Fruit fly (Drosophila melanogaster) whole organism: ENCODE data around the gene Cyp4ac2.

Source experiments
- pan ChIP-seq: fragments of >200 bp; optimal IDR thresholded peaks from 2 replicates; lab custom pipeline; 2017
- psq ChIP-seq: fragments of >200 bp; optimal IDR thresholded peaks from 2 replicates; lab custom pipeline; 2017
- usp ChIP-seq: fragments of >200 bp; optimal IDR thresholded peaks from 2 replicates; lab custom pipeline; 2017; ENCODE audit warnings: missing biosample characterization, missing genetic modification characterization, mixed read lengths

DNA sequence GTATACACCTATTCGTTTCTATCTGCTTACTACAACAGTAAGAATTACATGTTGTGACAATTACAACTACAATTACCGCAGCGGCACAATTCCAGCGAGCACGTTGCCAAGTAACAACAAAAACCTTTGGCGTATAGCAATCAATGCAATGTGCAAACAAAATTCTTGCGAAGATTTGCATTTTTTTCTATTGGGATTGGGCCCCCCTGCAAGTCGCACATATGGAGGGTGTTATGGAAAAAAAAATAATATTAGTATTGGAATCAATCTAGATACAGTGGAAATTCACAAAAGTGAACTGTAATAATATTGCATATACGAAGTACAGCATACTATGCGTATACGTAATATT lies 36.5 kb downstream of the Cyp4ac2 start:
- TF ChIP-seq psq (lab: Kevin White, UChicago) (no peak), pan (lab: Kevin White, UChicago) (no peak), usp (GFP tag; lab: Kevin White, UChicago) (no peak)
